Fruit fly (Drosophila melanogaster) whole organism, embryonic: ENCODE results near the gene Mrp5.

ENCODE experiments used
- Atf-2 ChIP-seq: fragments of 200-800 bp; sonication (Bioruptor generic); optimal IDR thresholded peaks from 2 replicates; lab custom pipeline; 2016; ENCODE audit warnings: missing biosample characterization, missing genetic modification characterization
- Atf3 ChIP-seq: fragments of 200-800 bp; sonication (Bioruptor generic); optimal IDR thresholded peaks from 3 replicates; lab custom pipeline; 2016; ENCODE audit warnings: missing biosample characterization, missing genetic modification characterization
- B-H1 ChIP-seq: fragments of 200-800 bp; sonication (Bioruptor generic); IDR thresholded peaks from 3 replicates; pipeline ENCODE4 v1.3.6; 2022; ENCODE audit warnings: missing biosample characterization, missing genetic modification characterization
- CG10366 ChIP-seq: fragments of 200-800 bp; sonication (Bioruptor generic); IDR thresholded peaks from 2 replicates; pipeline ENCODE4 v1.3.6; 2022; ENCODE audit warnings: missing biosample characterization, missing genetic modification characterization
- CG11723 ChIP-seq: fragments of 200-800 bp; sonication (Bioruptor generic); optimal IDR thresholded peaks from 2 replicates; lab custom pipeline; 2017; ENCODE audit warnings: missing biosample characterization, mild to moderate bottlenecking, missing genetic modification characterization
- CG12104 ChIP-seq: fragments of 200-800 bp; sonication (Bioruptor generic); optimal IDR thresholded peaks from 3 replicates; lab custom pipeline; 2016; ENCODE audit warnings: missing biosample characterization, missing genetic modification characterization
- CG12236 ChIP-seq: fragments of 200-800 bp; sonication (Bioruptor generic); optimal IDR thresholded peaks from 2 replicates; lab custom pipeline; 2016; ENCODE audit warnings: missing biosample characterization, missing genetic modification characterization
- CG12659 ChIP-seq: fragments of 200-800 bp; sonication (Bioruptor generic); optimal IDR thresholded peaks from 3 replicates; lab custom pipeline; 2017; ENCODE audit warnings: mild to moderate bottlenecking, missing biosample characterization, missing genetic modification reagents, missing genetic modification characterization
- CG1603 ChIP-seq: fragments of 200-800 bp; sonication (Bioruptor generic); optimal IDR thresholded peaks from 2 replicates; lab custom pipeline; 2019; ENCODE audit warnings: missing biosample characterization, mild to moderate bottlenecking, missing genetic modification characterization, moderate library complexity
- CG1647 ChIP-seq: fragments of 200-800 bp; sonication (Bioruptor generic); optimal IDR thresholded peaks from 3 replicates; lab custom pipeline; 2016; ENCODE audit warnings: missing biosample characterization, missing genetic modification characterization
- CG1792 ChIP-seq: fragments of 200-800 bp; sonication (Bioruptor generic); optimal IDR thresholded peaks from 2 replicates; lab custom pipeline; 2016; ENCODE audit warnings: missing biosample characterization, missing genetic modification characterization
- CG1832 ChIP-seq: fragments of 200-800 bp; sonication (Bioruptor generic); optimal IDR thresholded peaks from 2 replicates; lab custom pipeline; 2017; ENCODE audit warnings: missing biosample characterization, mild to moderate bottlenecking, missing genetic modification characterization, inconsistent platforms
- CG2678 ChIP-seq: fragments of 200-800 bp; sonication (Bioruptor generic); optimal IDR thresholded peaks from 3 replicates; lab custom pipeline; 2019; ENCODE audit warnings: missing biosample characterization, mild to moderate bottlenecking, missing genetic modification characterization, moderate library complexity
- CG2889 ChIP-seq: fragments of 200-800 bp; sonication (Bioruptor generic); IDR thresholded peaks from 3 replicates; pipeline ENCODE4 v1.3.6; 2022; ENCODE audit warnings: missing biosample characterization, missing genetic modification characterization
- CG30020 ChIP-seq: fragments of 200-800 bp; optimal IDR thresholded peaks from 2 replicates; lab custom pipeline; 2019; ENCODE audit warnings: missing biosample characterization, mild to moderate bottlenecking, missing genetic modification characterization, moderate library complexity
- CG31365 ChIP-seq: fragments of 200-800 bp; sonication (Bioruptor generic); optimal IDR thresholded peaks from 2 replicates; lab custom pipeline; 2018; ENCODE audit warnings: missing biosample characterization, mild to moderate bottlenecking, missing genetic modification characterization
- CG31388 ChIP-seq: fragments of 200-800 bp; sonication (Bioruptor generic); optimal IDR thresholded peaks from 2 replicates; lab custom pipeline; 2016; ENCODE audit warnings: missing biosample characterization, missing genetic modification characterization
- CG4820 ChIP-seq: fragments of 200-800 bp; sonication (Bioruptor generic); optimal IDR thresholded peaks from 3 replicates; lab custom pipeline; 2016; ENCODE audit warnings: missing biosample characterization, missing genetic modification characterization
- CG5180 ChIP-seq: fragments of 200-800 bp; sonication (Bioruptor generic); optimal IDR thresholded peaks from 3 replicates; lab custom pipeline; 2017; ENCODE audit warnings: missing biosample characterization, missing genetic modification characterization, mild to moderate bottlenecking, moderate library complexity, missing genetic modification reagents
- CG6689 ChIP-seq: fragments of 200-800 bp; sonication (Bioruptor generic); IDR thresholded peaks from 2 replicates; pipeline ENCODE4 v1.3.6; 2022; ENCODE audit warnings: missing biosample characterization, missing genetic modification characterization
- CG9215 ChIP-seq: fragments of 200-800 bp; sonication (Bioruptor generic); IDR thresholded peaks from 2 replicates; pipeline ENCODE4 v1.3.6; 2022; ENCODE audit warnings: missing biosample characterization, missing genetic modification characterization
- CG9797 ChIP-seq: fragments of 200-800 bp; sonication (Bioruptor generic); optimal IDR thresholded peaks from 3 replicates; lab custom pipeline; 2018; ENCODE audit warnings: missing biosample characterization, mild to moderate bottlenecking, missing genetic modification characterization
- Doc2 ChIP-seq: fragments of 200-800 bp; sonication (Bioruptor generic); IDR thresholded peaks from 2 replicates; pipeline ENCODE4 v1.3.6; 2022; ENCODE audit warnings: missing biosample characterization, missing genetic modification characterization
- E2f1 ChIP-seq: fragments of 200-800 bp; sonication (Bioruptor generic); IDR thresholded peaks from 2 replicates; pipeline ENCODE4 v1.3.6; 2022; ENCODE audit warnings: missing biosample characterization, missing genetic modification characterization
- E2f2 ChIP-seq: fragments of 200-800 bp; sonication (Bioruptor generic); IDR thresholded peaks from 2 replicates; pipeline ENCODE4 v1.3.6; 2022; ENCODE audit warnings: missing biosample characterization, missing genetic modification characterization
- Ets65A ChIP-seq: fragments of 200-800 bp; sonication (Bioruptor generic); peaks from one replicate; lab custom pipeline; 2016; ENCODE audit warnings: missing biosample characterization, missing genetic modification characterization
- Ets97D ChIP-seq: fragments of 200-800 bp; sonication (Bioruptor generic); optimal IDR thresholded peaks from 3 replicates; lab custom pipeline; 2016; ENCODE audit warnings: missing biosample characterization, missing genetic modification characterization
- HLH54F ChIP-seq: fragments of 200-800 bp; sonication (Bioruptor generic); optimal IDR thresholded peaks from 3 replicates; lab custom pipeline; 2016; ENCODE audit warnings: missing biosample characterization, missing genetic modification characterization
- HmgD ChIP-seq: fragments of 200-800 bp; sonication (Bioruptor generic); optimal IDR thresholded peaks from 3 replicates; lab custom pipeline; 2016; ENCODE audit warnings: missing biosample characterization, missing genetic modification characterization
- Max ChIP-seq: fragments of 200-800 bp; sonication (Bioruptor generic); optimal IDR thresholded peaks from 2 replicates; lab custom pipeline; 2016; ENCODE audit warnings: missing biosample characterization, mild to moderate bottlenecking, missing genetic modification characterization
- Oaz ChIP-seq: fragments of 200-800 bp; sonication (Bioruptor generic); IDR thresholded peaks from 2 replicates; pipeline ENCODE4 v1.3.6; 2022; ENCODE audit warnings: missing biosample characterization, missing genetic modification characterization
- Scr ChIP-seq: fragments of 200-800 bp; sonication (Bioruptor generic); IDR thresholded peaks from 2 replicates; pipeline ENCODE4 v1.3.6; 2022; ENCODE audit warnings: missing biosample characterization, missing genetic modification characterization; ENCODE audit not compliant: partially characterized antibody
- Sry-β ChIP-seq: fragments of 200-800 bp; sonication (Bioruptor generic); optimal IDR thresholded peaks from 2 replicates; lab custom pipeline; 2018; ENCODE audit warnings: missing biosample characterization, mild to moderate bottlenecking, missing genetic modification characterization, moderate library complexity
- Vsx1 ChIP-seq: fragments of 200-800 bp; sonication (Bioruptor generic); optimal IDR thresholded peaks from 2 replicates; lab custom pipeline; 2017; ENCODE audit warnings: missing biosample characterization, mild to moderate bottlenecking, missing genetic modification characterization, missing genetic modification reagents
- cas ChIP-seq: fragments of 200-800 bp; sonication (Bioruptor generic); IDR thresholded peaks from 2 replicates; pipeline ENCODE4 v1.3.6; 2022; ENCODE audit warnings: missing biosample characterization, missing genetic modification characterization
- corto ChIP-seq: fragments of 200-800 bp; sonication (Bioruptor generic); optimal IDR thresholded peaks from 2 replicates; lab custom pipeline; 2016; ENCODE audit warnings: missing biosample characterization, mild to moderate bottlenecking, missing genetic modification characterization, moderate library complexity
- dm ChIP-seq: fragments of 200-800 bp; sonication (Bioruptor generic); optimal IDR thresholded peaks from 3 replicates; lab custom pipeline; 2016; ENCODE audit warnings: missing biosample characterization, missing genetic modification characterization
- fd3F ChIP-seq: fragments of 200-800 bp; sonication (Bioruptor generic); optimal IDR thresholded peaks from 2 replicates; lab custom pipeline; 2018; ENCODE audit warnings: missing biosample characterization, mild to moderate bottlenecking, missing genetic modification characterization, moderate library complexity
- gfzf ChIP-seq: fragments of 200-800 bp; sonication (Bioruptor generic); optimal IDR thresholded peaks from 2 replicates; lab custom pipeline; 2016; ENCODE audit warnings: missing biosample characterization, mild to moderate bottlenecking, missing genetic modification characterization, moderate library complexity
- gsb ChIP-seq: fragments of 200-800 bp; sonication (Bioruptor generic); IDR thresholded peaks from 2 replicates; pipeline ENCODE4 v1.3.6; 2022; ENCODE audit warnings: missing biosample characterization, missing genetic modification characterization
- her ChIP-seq: fragments of 200-800 bp; sonication (Bioruptor generic); optimal IDR thresholded peaks from 2 replicates; lab custom pipeline; 2016; ENCODE audit warnings: missing biosample characterization, missing genetic modification characterization
- kay ChIP-seq: fragments of 200-800 bp; sonication (Bioruptor generic); optimal IDR thresholded peaks from 2 replicates; lab custom pipeline; 2016; ENCODE audit warnings: missing biosample characterization, missing genetic modification characterization
- lbe ChIP-seq: fragments of 200-800 bp; sonication (Bioruptor generic); optimal IDR thresholded peaks from 2 replicates; lab custom pipeline; 2016; ENCODE audit warnings: missing biosample characterization, mild to moderate bottlenecking, missing genetic modification characterization
- nau ChIP-seq: fragments of 200-800 bp; sonication (Bioruptor generic); optimal IDR thresholded peaks from 3 replicates; lab custom pipeline; 2017; ENCODE audit warnings: missing biosample characterization, mild to moderate bottlenecking, missing genetic modification characterization, missing genetic modification reagents
- pb ChIP-seq: fragments of 200-800 bp; sonication (Bioruptor generic); optimal IDR thresholded peaks from 3 replicates; lab custom pipeline; 2016; ENCODE audit warnings: missing biosample characterization, missing genetic modification characterization
- pita ChIP-seq: fragments of 200-800 bp; sonication (Bioruptor generic); optimal IDR thresholded peaks from 2 replicates; lab custom pipeline; 2017; ENCODE audit warnings: missing biosample characterization, mild to moderate bottlenecking, missing genetic modification characterization
- pzg ChIP-seq: fragments of 200-800 bp; sonication (Bioruptor generic); optimal IDR thresholded peaks from 3 replicates; lab custom pipeline; 2018; ENCODE audit warnings: missing biosample characterization, mild to moderate bottlenecking, missing genetic modification characterization, moderate library complexity
- repo ChIP-seq: fragments of 200-800 bp; sonication (Bioruptor generic); optimal IDR thresholded peaks from 2 replicates; lab custom pipeline; 2016; ENCODE audit warnings: missing biosample characterization, missing genetic modification characterization
- sna ChIP-seq: fragments of 200-800 bp; sonication (Bioruptor generic); IDR thresholded peaks from 2 replicates; pipeline ENCODE4 v1.3.6; 2022; ENCODE audit warnings: missing biosample characterization, missing genetic modification characterization; ENCODE audit not compliant: partially characterized antibody
- ttk ChIP-seq: fragments of 200-800 bp; sonication (Bioruptor generic); IDR thresholded peaks from 2 replicates; pipeline ENCODE4 v2.1.2; 2022; ENCODE audit warnings: missing biosample characterization, missing genetic modification characterization
- usp ChIP-seq: fragments of >200 bp; optimal IDR thresholded peaks from 2 replicates; lab custom pipeline; 2017; ENCODE audit warnings: missing biosample characterization, missing genetic modification characterization
- wdn ChIP-seq: fragments of 200-800 bp; sonication (Bioruptor generic); IDR thresholded peaks from 2 replicates; pipeline ENCODE4 v1.3.6; 2022; ENCODE audit warnings: missing biosample characterization, missing genetic modification characterization

Mrp5 gene

DNA sequence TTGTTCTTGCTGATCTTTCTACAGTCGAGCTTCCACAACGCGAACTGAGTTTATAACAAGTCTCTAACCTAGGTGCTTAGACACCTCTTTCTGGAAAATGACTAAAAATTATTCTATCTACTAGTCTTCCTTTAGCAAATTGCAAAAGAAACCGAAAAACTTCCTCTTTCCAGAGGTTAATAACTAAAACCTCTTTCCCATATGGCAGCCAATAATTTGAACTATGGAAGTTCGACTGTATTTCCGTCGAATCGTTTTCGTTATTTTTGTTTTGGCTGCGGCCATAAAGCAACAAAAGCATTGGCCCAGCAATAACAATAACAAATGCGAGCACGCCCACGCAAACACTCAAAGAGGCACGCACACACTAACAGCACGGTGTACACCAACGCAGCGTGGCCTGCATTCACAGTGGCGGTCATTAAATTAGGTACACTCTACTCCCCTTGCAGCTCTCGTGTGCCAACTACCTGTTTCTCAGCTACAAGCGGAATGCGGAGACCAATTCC, 5.0 kb upstream of the Mrp5 start (continued):
- TF ChIP-seq CG9215 (GFP tag; lab: Robert Waterston, UW) (no peak), CG4820 (peak; percentile 37), repo (GFP tag; lab: Kevin White, UChicago) (no peak), Doc2 (no peak), CG1792 (GFP tag; lab: Kevin White, UChicago) (no peak), CG12659 (GFP tag; lab: Kevin White, UChicago) (peak; percentile 57), pb (GFP tag; lab: Kevin White, UChicago) (no peak), Sry-β (GFP tag; lab: Kevin White, UChicago) (no peak), ttk (no peak; the same call in 1 of the 2 replicates), usp (no peak), CG1832 (no peak), B-H1 (GFP tag; lab: Robert Waterston, UW) (no peak; the same call in 2 of the 3 replicates), lbe (peak; percentile 47), CG30020 (no peak), sna (GFP tag; lab: Robert Waterston, UW) (no peak), Scr (GFP tag; lab: Robert Waterston, UW) (no peak), CG10366 (GFP tag; lab: Robert Waterston, UW) (peak; percentile 8; the same call in 1 of the 2 replicates), Max (GFP tag; lab: Kevin White, UChicago) (no peak), CG2889 (GFP tag; lab: Robert Waterston, UW) (no peak), CG6689 (GFP tag; lab: Robert Waterston, UW) (peak; percentile 49), pita (no peak), wdn (GFP tag; lab: Robert Waterston, UW) (peak; percentile 51; the same call in 1 of the 2 replicates), CG1603 (tag; lab: Kevin White, UChicago) (no peak), Atf3 (no peak), CG1647 (no peak), her (GFP tag; lab: Kevin White, UChicago) (peak; percentile 8), HLH54F (GFP tag; lab: Kevin White, UChicago) (peak; percentile 18), dm (GFP tag; lab: Kevin White, UChicago) (peak; percentile 12), E2f2 (GFP tag; lab: Robert Waterston, UW) (0 out of 2 replicates have a peak, but pooled peaks have one; percentile 21), CG11723 (peak; percentile 65), CG12236 (no peak), HmgD (GFP tag; lab: Kevin White, UChicago) (no peak), gsb (GFP tag; lab: Robert Waterston, UW) (no peak), CG31365 (tag; lab: Kevin White, UChicago) (no peak), Vsx1 (no peak), CG2678 (tag; lab: Kevin White, UChicago) (peak; percentile 79), CG9797 (GFP tag; lab: Kevin White, UChicago) (no peak), Atf-2 (no peak), pzg (GFP tag; lab: Kevin White, UChicago) (no peak), Ets97D (peak; percentile 91), corto (peak; percentile 51), CG5180 (peak; percentile 40), fd3F (GFP tag; lab: Kevin White, UChicago) (peak; percentile 46), kay (GFP tag; lab: Kevin White, UChicago) (no peak), Ets65A (GFP tag; lab: Kevin White, UChicago) (peak; percentile 88), nau (GFP tag; lab: Kevin White, UChicago) (no peak), Oaz (GFP tag; lab: Robert Waterston, UW) (no peak), CG12104 (GFP tag; lab: Kevin White, UChicago) (peak; percentile 36), E2f1 (GFP tag; lab: Robert Waterston, UW) (0 out of 2 replicates have a peak, but pooled peaks have one; percentile 33), cas (GFP tag; lab: Robert Waterston, UW) (no peak), CG31388 (no peak), gfzf (GFP tag; lab: Kevin White, UChicago) (no peak)
